Comparison of ENCODE assay signal across 5 worm cellular contexts in genomic region chrII:9057035-9057668, ce11.
TF ChIP-seq lines count a peak whose summit lies in the region.

Gene rpl-32, minus strand, starts transcription at chrII:9057085.

TF ChIP-seq in whole organism, L1 larva, 84 proteins besides CTCF, POLR2A, EP300 and RAD21 (continues in another document):
- TF ChIP-seq elt-3 (tag; optimal IDR thresholded peaks at IDR 0.05; lab: Kevin White, UChicago): peak in 3 of 6 experiments; percentile 0 to 89 (median 55)
- TF ChIP-seq alr-1 (tag; optimal IDR thresholded peaks at IDR 0.05; lab: Kevin White, UChicago; ENCODE audit: borderline replicate concordance): no peak
- no peak for TF ChIP-seq nhr-11 (tag; optimal IDR thresholded peaks at IDR 0.05; lab: Kevin White, UChicago)
- TF ChIP-seq fkh-10 (GFP tag; optimal IDR thresholded peaks at IDR 0.05; lab: Kevin White, UChicago): peak; percentile 19
- no peak for TF ChIP-seq egl-27 (tag; optimal IDR thresholded peaks at IDR 0.05; lab: Kevin White, UChicago)
- TF ChIP-seq jun-1 (tag; optimal IDR thresholded peaks at IDR 0.05; lab: Kevin White, UChicago): no peak
- peak; percentile 61 for TF ChIP-seq unc-130 (tag; optimal IDR thresholded peaks at IDR 0.05; lab: Kevin White, UChicago)
- peak; percentile 12 for TF ChIP-seq fkh-4 (tag; optimal IDR thresholded peaks at IDR 0.05; lab: Kevin White, UChicago; ENCODE audit: borderline replicate concordance)
- no peak for TF ChIP-seq nhr-76 (tag; optimal IDR thresholded peaks at IDR 0.05; lab: Kevin White, UChicago)
- peak; percentile 8 for TF ChIP-seq ztf-4 (tag; optimal IDR thresholded peaks at IDR 0.05; lab: Kevin White, UChicago)
- peak; percentile 83 for TF ChIP-seq F16B12.6 (tag; optimal IDR thresholded peaks at IDR 0.05; lab: Kevin White, UChicago)
- no peak for TF ChIP-seq nhr-12 (tag; optimal IDR thresholded peaks at IDR 0.05; lab: Kevin White, UChicago)
- TF ChIP-seq lin-15B (tag; optimal IDR thresholded peaks at IDR 0.05; lab: Kevin White, UChicago): peak; percentile 91
- peak; percentile 42 for TF ChIP-seq irx-1 (tag; optimal IDR thresholded peaks at IDR 0.05; lab: Kevin White, UChicago)
- TF ChIP-seq nhr-71 (tag; optimal IDR thresholded peaks at IDR 0.05; lab: Kevin White, UChicago): peak; percentile 82
- TF ChIP-seq ceh-82 (tag; optimal IDR thresholded peaks at IDR 0.05; lab: Kevin White, UChicago): peak in 2 of 3 experiments; percentile 64 to 88
- no peak for TF ChIP-seq egl-13 (tag; optimal IDR thresholded peaks at IDR 0.05; lab: Kevin White, UChicago)
- TF ChIP-seq mef-2 (tag; optimal IDR thresholded peaks at IDR 0.05; lab: Kevin White, UChicago): peak; percentile 20

TF ChIP-seq in whole organism, L3 larva, 47 proteins besides CTCF, POLR2A, EP300 and RAD21 (continues in another document):
- peak; percentile 71 for TF ChIP-seq jun-1 (tag; optimal IDR thresholded peaks at IDR 0.05; lab: Kevin White, UChicago)
- peak; percentile 51 for TF ChIP-seq pqm-1 (tag; optimal IDR thresholded peaks at IDR 0.05; lab: Kevin White, UChicago)
- TF ChIP-seq unc-39 (tag; optimal IDR thresholded peaks at IDR 0.05; lab: Kevin White, UChicago): no peak
- TF ChIP-seq lsy-12 (tag; optimal IDR thresholded peaks at IDR 0.05; lab: Kevin White, UChicago): no peak
- TF ChIP-seq fos-1 (tag; optimal IDR thresholded peaks at IDR 0.05; lab: Kevin White, UChicago): no peak
- no peak for TF ChIP-seq nhr-76 (tag; optimal IDR thresholded peaks at IDR 0.05; lab: Kevin White, UChicago)
- TF ChIP-seq nhr-25 (tag; optimal IDR thresholded peaks at IDR 0.05; lab: Kevin White, UChicago): peak; percentile 89
- peak; percentile 87 for TF ChIP-seq lin-39 (tag; optimal IDR thresholded peaks at IDR 0.05; lab: Kevin White, UChicago)
- peak; percentile 46 for TF ChIP-seq nhr-43 (tag; optimal IDR thresholded peaks at IDR 0.05; lab: Kevin White, UChicago; ENCODE audit: poor library complexity, severe bottlenecking)
- TF ChIP-seq ceh-28 (tag; optimal IDR thresholded peaks at IDR 0.05; lab: Kevin White, UChicago): no peak
- no peak for TF ChIP-seq ztf-4 (tag; optimal IDR thresholded peaks at IDR 0.05; lab: Kevin White, UChicago)
- no peak for TF ChIP-seq fkh-2 (tag; optimal IDR thresholded peaks at IDR 0.05; lab: Kevin White, UChicago)
- TF ChIP-seq lin-15B (tag; optimal IDR thresholded peaks at IDR 0.05; lab: Kevin White, UChicago): peak; percentile 90
- TF ChIP-seq ceh-9 (tag; optimal IDR thresholded peaks at IDR 0.05; lab: Kevin White, UChicago): no peak
- TF ChIP-seq snpc-4 (tag; optimal IDR thresholded peaks at IDR 0.05; lab: Kevin White, UChicago): peak; percentile 65
- no peak for TF ChIP-seq unc-62 (GFP tag; optimal IDR thresholded peaks at IDR 0.05; lab: Kevin White, UChicago)
- no peak for TF ChIP-seq elt-1 (tag; optimal IDR thresholded peaks at IDR 0.05; lab: Kevin White, UChicago)
- no peak for TF ChIP-seq ceh-16 (tag; optimal IDR thresholded peaks at IDR 0.05; lab: Kevin White, UChicago)
- TF ChIP-seq nhr-237 (tag; optimal IDR thresholded peaks at IDR 0.05; lab: Kevin White, UChicago): no peak

TF ChIP-seq in whole organism, early embryonic, 17 proteins besides CTCF, POLR2A, EP300 and RAD21:
- TF ChIP-seq hnd-1 (tag; optimal IDR thresholded peaks at IDR 0.05; lab: Kevin White, UChicago) (no peak), pes-1 (GFP tag; IDR thresholded peaks at IDR 0.05; lab: Robert Waterston, UW) (no peak), sea-1 (GFP tag; conservative IDR thresholded peaks at IDR 0.05; lab: Robert Waterston, UW) (no peak), ceh-13 (GFP tag; optimal IDR thresholded peaks at IDR 0.05; lab: Kevin White, UChicago) (no peak), F13C5.2 (tag; optimal IDR thresholded peaks at IDR 0.05; lab: Kevin White, UChicago) (peak; percentile 65), ets-7 (tag; optimal IDR thresholded peaks at IDR 0.05; lab: Kevin White, UChicago) (no peak), scrt-1 (GFP tag; IDR thresholded peaks at IDR 0.05; lab: Robert Waterston, UW) (no peak), flt-1 (GFP tag; IDR thresholded peaks at IDR 0.05; lab: Robert Waterston, UW) (no peak), B0310.2 (tag; optimal IDR thresholded peaks at IDR 0.05; lab: Kevin White, UChicago) (no peak), hmg-4 (GFP tag; optimal IDR thresholded peaks at IDR 0.05; lab: Kevin White, UChicago) (peak; percentile 51), hmbx-1 (tag; optimal IDR thresholded peaks at IDR 0.05; lab: Kevin White, UChicago) (no peak), tbx-37 (GFP tag; conservative IDR thresholded peaks at IDR 0.05; lab: Robert Waterston, UW) (no peak), tra-4 (tag; optimal IDR thresholded peaks at IDR 0.05; lab: Kevin White, UChicago) (no peak), ceh-36 (tag; optimal IDR thresholded peaks at IDR 0.05; lab: Kevin White, UChicago) (no peak), tbx-11 (GFP tag; IDR thresholded peaks at IDR 0.05; lab: Robert Waterston, UW) (no peak)

TF ChIP-seq in whole organism, midembryonic, 9 proteins besides CTCF, POLR2A, EP300 and RAD21:
- TF ChIP-seq klf-2 (GFP tag; conservative IDR thresholded peaks at IDR 0.05; lab: Robert Waterston, UW) (no peak), T22C8.4 (GFP tag; IDR thresholded peaks at IDR 0.05; lab: Robert Waterston, UW) (no peak), ztf-23 (GFP tag; IDR thresholded peaks at IDR 0.05; lab: Robert Waterston, UW) (no peak), med-1 (GFP tag; optimal IDR thresholded peaks at IDR 0.05; lab: Kevin White, UChicago; ENCODE audit: insufficient read depth) (no peak), flt-1 (GFP tag; IDR thresholded peaks at IDR 0.05; lab: Robert Waterston, UW) (0 out of 2 replicates have a peak, but pooled peaks have one; percentile 53), cog-1 (tag; optimal IDR thresholded peaks at IDR 0.05; lab: Kevin White, UChicago) (peak; percentile 69), tab-1 (GFP tag; IDR thresholded peaks at IDR 0.05; lab: Robert Waterston, UW) (no peak)

TF ChIP-seq in whole organism, young adult, 124 proteins besides CTCF, POLR2A, EP300 and RAD21 (continues in another document):
- no peak; the same call in 1 of the 2 replicates for TF ChIP-seq cebp-1 (GFP tag; IDR thresholded peaks at IDR 0.05; lab: Robert Waterston, UW)
- peak; percentile 69 for TF ChIP-seq cebp-1 (tag; optimal IDR thresholded peaks at IDR 0.05; lab: Kevin White, UChicago)
- peak; percentile 61 for TF ChIP-seq madf-10 (tag; optimal IDR thresholded peaks at IDR 0.05; lab: Kevin White, UChicago)
- no peak for TF ChIP-seq Y79H2A.3 (GFP tag; conservative IDR thresholded peaks at IDR 0.05; lab: Robert Waterston, UW)
- no peak for TF ChIP-seq akir-1 (GFP tag; optimal IDR thresholded peaks at IDR 0.05; lab: Kevin White, UChicago)
- peak; percentile 45 for TF ChIP-seq tlf-1 (GFP tag; optimal IDR thresholded peaks at IDR 0.05; lab: Kevin White, UChicago)
- peak; percentile 91 for TF ChIP-seq attf-5 (GFP tag; optimal IDR thresholded peaks at IDR 0.05; lab: Kevin White, UChicago)
- peak; percentile 71 for TF ChIP-seq snpc-1.3 (tag; optimal IDR thresholded peaks at IDR 0.05; lab: Kevin White, UChicago; ENCODE audit: insufficient read depth)
- TF ChIP-seq nfyb-1 (GFP tag; IDR thresholded peaks at IDR 0.05; lab: Robert Waterston, UW): 0 out of 2 replicates have a peak, but pooled peaks have one; percentile 46
- peak; percentile 62 for TF ChIP-seq ceh-91 (GFP tag; IDR thresholded peaks at IDR 0.05; lab: Robert Waterston, UW)
- TF ChIP-seq snpc-4 (GFP tag; optimal IDR thresholded peaks at IDR 0.05; lab: Kevin White, UChicago): no peak
- TF ChIP-seq snpc-4 (tag; optimal IDR thresholded peaks at IDR 0.05; lab: Kevin White, UChicago): peak; percentile 8 to 26 (median 20)
- TF ChIP-seq attf-3 (GFP tag; conservative IDR thresholded peaks at IDR 0.05; lab: Robert Waterston, UW): peak; percentile 63
- TF ChIP-seq ZK185.1 (tag; optimal IDR thresholded peaks at IDR 0.05; lab: Kevin White, UChicago; ENCODE audit: poor library complexity, severe bottlenecking): peak; percentile 26
- TF ChIP-seq tbp1 (GFP tag; optimal IDR thresholded peaks at IDR 0.05; lab: Kevin White, UChicago): peak; percentile 61
- TF ChIP-seq nhr-120 (GFP tag; IDR thresholded peaks at IDR 0.05; lab: Robert Waterston, UW): no peak
- TF ChIP-seq dox-1 (GFP tag; IDR thresholded peaks at IDR 0.05; lab: Robert Waterston, UW): peak; percentile 83
- 0 out of 2 replicates have a peak, but pooled peaks have one; percentile 6 for TF ChIP-seq egrh-3 (GFP tag; IDR thresholded peaks at IDR 0.05; lab: Robert Waterston, UW)
- peak; percentile 48 for TF ChIP-seq lsl-1 (GFP tag; optimal IDR thresholded peaks at IDR 0.05; lab: Kevin White, UChicago)
- no peak for TF ChIP-seq ztf-6 (GFP tag; IDR thresholded peaks at IDR 0.05; lab: Robert Waterston, UW)
- TF ChIP-seq unc-130 (GFP tag; optimal IDR thresholded peaks at IDR 0.05; lab: Kevin White, UChicago): peak; percentile 7
- TF ChIP-seq rcor-1 (GFP tag; IDR thresholded peaks at IDR 0.05; lab: Robert Waterston, UW): peak; percentile 78
- TF ChIP-seq sptf-2 (GFP tag; optimal IDR thresholded peaks at IDR 0.05; lab: Kevin White, UChicago): no peak
- peak; percentile 61 for TF ChIP-seq lin-40 (tag; optimal IDR thresholded peaks at IDR 0.05; lab: Kevin White, UChicago)
- TF ChIP-seq D2030.7 (GFP tag; IDR thresholded peaks at IDR 0.05; lab: Robert Waterston, UW): peak; percentile 77
- peak in 1 of 2 experiments; percentile 54 for TF ChIP-seq let-607 (tag; optimal IDR thresholded peaks at IDR 0.05; lab: Kevin White, UChicago)
- peak; percentile 95 for TF ChIP-seq mcd-1 (GFP tag; IDR thresholded peaks at IDR 0.05; lab: Robert Waterston, UW)
- peak in 1 of 3 experiments; percentile 55 for TF ChIP-seq lin-35 (GFP tag; optimal IDR thresholded peaks at IDR 0.05; lab: Kevin White, UChicago)
- TF ChIP-seq K12H6.12 (tag; optimal IDR thresholded peaks at IDR 0.05; lab: Kevin White, UChicago): peak; percentile 19
- peak; percentile 71 for TF ChIP-seq lin-54 (GFP tag; optimal IDR thresholded peaks at IDR 0.05; lab: Kevin White, UChicago)
- 0 out of 2 replicates have a peak, but pooled peaks have one; percentile 19 for TF ChIP-seq lir-1 (GFP tag; conservative IDR thresholded peaks at IDR 0.05; lab: Robert Waterston, UW)
- peak; percentile 9 for TF ChIP-seq dpl-1 (GFP tag; optimal IDR thresholded peaks at IDR 0.05; lab: Kevin White, UChicago)
- peak; percentile 66 for TF ChIP-seq pbrm-1 (GFP tag; IDR thresholded peaks at IDR 0.05; lab: Robert Waterston, UW)
- peak; percentile 58 for TF ChIP-seq efl-1 (GFP tag; optimal IDR thresholded peaks at IDR 0.05; lab: Kevin White, UChicago)
- TF ChIP-seq F49E8.2 (tag; optimal IDR thresholded peaks at IDR 0.05; lab: Kevin White, UChicago; ENCODE audit: insufficient read depth): peak; percentile 39
- TF ChIP-seq nhr-80 (tag; optimal IDR thresholded peaks at IDR 0.05; lab: Kevin White, UChicago): peak; percentile 57
- peak; percentile 66 for TF ChIP-seq F23B12.7 (tag; optimal IDR thresholded peaks at IDR 0.05; lab: Kevin White, UChicago; ENCODE audit: insufficient read depth)
- no peak for TF ChIP-seq attf-6 (GFP tag; IDR thresholded peaks at IDR 0.05; lab: Robert Waterston, UW)
- peak; percentile 52 for TF ChIP-seq F33H1.4 (GFP tag; IDR thresholded peaks at IDR 0.05; lab: Robert Waterston, UW)

Comparison
In these comparisons a context has a peak if more than half of its experiments do, and no peak if none do; other contexts are left out.
1. Of the 8 proteins assayed by ChIP-seq in both whole organism, young adult and whole organism, L1 larva: peak only in whole organism, young adult: none; only in whole organism, L1 larva: ama-1 and nhr-90; in both: dpl-1, efl-1, snpc-4 and unc-130; in neither: 1; mixed calls (peak in some experiments, not most) for 1.